Worm (Caenorhabditis elegans) whole organism, L1 larva: ENCODE data around the gene F54C9.7.

ENCODE experiments used
- C04F5.9 ChIP-seq: sonication (generic microtip); optimal IDR thresholded peaks from 2 replicates; lab custom pipeline; 2016; ENCODE audit warnings: missing genetic modification characterization, missing compliant biosample characterization
- C34B4.2 ChIP-seq: sonication (generic microtip); optimal IDR thresholded peaks from 2 replicates; lab custom pipeline; 2017; ENCODE audit warnings: mild to moderate bottlenecking, missing genetic modification characterization, missing compliant biosample characterization
- F16B12.6 ChIP-seq: fragments of 150-350 bp; optimal IDR thresholded peaks from 2 replicates; lab custom pipeline; 2014; ENCODE audit warnings: missing biosample characterization, missing genetic modification characterization
- Y116A8C.19 ChIP-seq: sonication (generic microtip); optimal IDR thresholded peaks from 2 replicates; lab custom pipeline; 2016; ENCODE audit warnings: missing compliant biosample characterization, missing genetic modification characterization, borderline replicate concordance
- aha-1 ChIP-seq: fragments of 150-350 bp; optimal IDR thresholded peaks from 2 replicates; lab custom pipeline; 2014; ENCODE audit warnings: missing biosample characterization, missing genetic modification characterization
- aly-2 ChIP-seq: fragments of 150-350 bp; optimal IDR thresholded peaks from 2 replicates; lab custom pipeline; 2014; ENCODE audit warnings: missing biosample characterization, missing genetic modification characterization
- ceh-63 ChIP-seq: fragments of 200-800 bp; sonication (Bioruptor generic); optimal IDR thresholded peaks from 2 replicates; lab custom pipeline; 2018; ENCODE audit warnings: mild to moderate bottlenecking, missing genetic modification characterization, missing compliant biosample characterization
- ceh-8 ChIP-seq: fragments of 200-800 bp; sonication (Bioruptor generic); optimal IDR thresholded peaks from 2 replicates; lab custom pipeline; 2018; ENCODE audit warnings: mild to moderate bottlenecking, missing genetic modification characterization, moderate library complexity, missing compliant biosample characterization
- ceh-82 ChIP-seq, 3 experiments: fragments of 150-350 bp in 1 of 3; sonication (generic microtip) in 2 of 3; optimal IDR thresholded peaks; 2 replicates each; lab custom pipeline; 2014 to 2017; ENCODE audit warnings: missing biosample characterization in 3 of 3, missing genetic modification characterization in 3 of 3
- ceh-88 ChIP-seq: fragments of 200-800 bp; sonication (Bioruptor generic); IDR thresholded peaks from 2 replicates; pipeline ENCODE4 v1.3.6; 2022; ENCODE audit warnings: missing genetic modification characterization, missing compliant biosample characterization
- egl-13 ChIP-seq: sonication (generic microtip); optimal IDR thresholded peaks from 2 replicates; lab custom pipeline; 2016; ENCODE audit warnings: missing genotype, missing genetic modification reagents, missing genetic modification characterization, missing compliant biosample characterization
- elt-2 ChIP-seq: sonication (generic microtip); optimal IDR thresholded peaks from 2 replicates; lab custom pipeline; 2016; ENCODE audit warnings: missing genetic modification characterization, mild to moderate bottlenecking, inconsistent platforms, missing compliant biosample characterization, missing genetic modification reagents
- elt-3 ChIP-seq, 6 experiments: fragments of 150-350 bp in 1 of 6; sonication (generic microtip); optimal IDR thresholded peaks; 2 replicates each; lab custom pipeline; 2017 to 2018; ENCODE audit warnings: missing biosample characterization in 6 of 6, missing genetic modification characterization in 6 of 6, inconsistent platforms in 1 of 6
- ets-5 ChIP-seq: fragments of 200-800 bp; sonication (Bioruptor generic); IDR thresholded peaks from 2 replicates; pipeline ENCODE4 v1.3.6; 2022; ENCODE audit warnings: missing genetic modification characterization, missing compliant biosample characterization
- fkh-10 ChIP-seq: sonication (generic microtip); optimal IDR thresholded peaks from 2 replicates; lab custom pipeline; 2017; ENCODE audit warnings: missing biosample characterization, missing genetic modification reagents, missing genetic modification characterization
- fos-1 ChIP-seq: fragments of 150-350 bp; optimal IDR thresholded peaks from 2 replicates; lab custom pipeline; 2014; ENCODE audit warnings: missing biosample characterization, missing genetic modification characterization
- grh-1 ChIP-seq: fragments of 200-800 bp; sonication (Bioruptor generic); IDR thresholded peaks from 2 replicates; pipeline ENCODE4 v1.3.6; 2022; ENCODE audit warnings: missing genetic modification reagents, missing genetic modification characterization, missing compliant biosample characterization
- hpl-2 ChIP-seq: fragments of 150-350 bp; optimal IDR thresholded peaks from 2 replicates; lab custom pipeline; 2014; ENCODE audit warnings: missing biosample characterization, missing genetic modification reagents, missing genetic modification characterization
- irx-1 ChIP-seq: sonication (generic microtip); optimal IDR thresholded peaks from 2 replicates; lab custom pipeline; 2016; ENCODE audit warnings: missing genetic modification characterization, missing compliant biosample characterization
- isw-1 ChIP-seq: fragments of 200-800 bp; sonication (Bioruptor generic); IDR thresholded peaks from 2 replicates; pipeline ENCODE4 v1.3.6; 2022; ENCODE audit warnings: missing genetic modification characterization, missing compliant biosample characterization
- lin-13 ChIP-seq: fragments of 150-350 bp; optimal IDR thresholded peaks from 2 replicates; lab custom pipeline; 2014; ENCODE audit warnings: missing biosample characterization, missing genetic modification reagents, missing genetic modification characterization
- lin-14 ChIP-seq: fragments of 200-800 bp; sonication (Bioruptor generic); optimal IDR thresholded peaks from 2 replicates; lab custom pipeline; 2018; ENCODE audit warnings: mild to moderate bottlenecking, missing genetic modification characterization, moderate library complexity, missing compliant biosample characterization
- lin-15B ChIP-seq: fragments of 150-350 bp; sonication (generic microtip); optimal IDR thresholded peaks from 3 replicates; lab custom pipeline; 2014; ENCODE audit warnings: missing biosample characterization, missing genetic modification characterization
- lin-39 ChIP-seq: fragments of 150-350 bp; optimal IDR thresholded peaks from 2 replicates; lab custom pipeline; 2014; ENCODE audit warnings: missing biosample characterization, missing genetic modification reagents, missing genetic modification characterization
- lir-3 ChIP-seq: sonication (generic microtip); optimal IDR thresholded peaks from 2 replicates; lab custom pipeline; 2016; ENCODE audit warnings: mild to moderate bottlenecking, missing genetic modification characterization, moderate library complexity, missing compliant biosample characterization; ENCODE audit not compliant: poor library complexity
- mab-9 ChIP-seq: fragments of 200-800 bp; sonication (Bioruptor generic); IDR thresholded peaks from 2 replicates; pipeline ENCODE4 v1.3.6; 2022; ENCODE audit warnings: missing genetic modification reagents, missing genetic modification characterization, missing compliant biosample characterization
- mdl-1 ChIP-seq, 2 experiments: fragments of 150-350 bp; optimal IDR thresholded peaks; 2 replicates each; lab custom pipeline; 2014 to 2017; ENCODE audit warnings: missing biosample characterization in 2 of 2, missing genetic modification characterization in 2 of 2, inconsistent platforms in 1 of 2
- mep-1 ChIP-seq: fragments of 150-350 bp; optimal IDR thresholded peaks from 2 replicates; lab custom pipeline; 2014; ENCODE audit warnings: missing biosample characterization, missing genetic modification characterization
- nhr-12 ChIP-seq: sonication (generic microtip); optimal IDR thresholded peaks from 2 replicates; lab custom pipeline; 2017; ENCODE audit warnings: missing biosample characterization, missing genetic modification characterization
- nhr-19 ChIP-seq: fragments of 200-800 bp; sonication (Bioruptor generic); conservative IDR thresholded peaks from 2 replicates; pipeline ENCODE4 v1.3.6; 2022; ENCODE audit warnings: missing genetic modification characterization, missing compliant biosample characterization
- nhr-237 ChIP-seq: fragments of 150-350 bp; optimal IDR thresholded peaks from 2 replicates; lab custom pipeline; 2014; ENCODE audit warnings: missing biosample characterization, missing genetic modification characterization
- nhr-85 ChIP-seq: sonication (generic microtip); peaks from one replicate; lab custom pipeline; 2016; ENCODE audit warnings: missing genetic modification characterization, inconsistent platforms, missing compliant biosample characterization
- pax-3 ChIP-seq: fragments of 200-800 bp; sonication (Bioruptor generic); optimal IDR thresholded peaks from 2 replicates; lab custom pipeline; 2018; ENCODE audit warnings: mild to moderate bottlenecking, missing genetic modification characterization, moderate library complexity, missing compliant biosample characterization
- pqm-1 ChIP-seq: sonication (generic microtip); optimal IDR thresholded peaks from 3 replicates; lab custom pipeline; 2017; ENCODE audit warnings: missing biosample characterization, missing genetic modification characterization
- sup-37 ChIP-seq: fragments of 200-800 bp; sonication (Bioruptor generic); optimal IDR thresholded peaks from 2 replicates; lab custom pipeline; 2018; ENCODE audit warnings: mild to moderate bottlenecking, missing genetic modification characterization, missing compliant biosample characterization
- swsn-7 ChIP-seq: sonication (generic microtip); optimal IDR thresholded peaks from 2 replicates; lab custom pipeline; 2016; ENCODE audit warnings: missing genetic modification characterization, missing compliant biosample characterization
- tbx-2 ChIP-seq: sonication (generic microtip); optimal IDR thresholded peaks from 2 replicates; lab custom pipeline; 2016; ENCODE audit warnings: missing genetic modification characterization, missing compliant biosample characterization
- unc-130 ChIP-seq: fragments of 150-350 bp; optimal IDR thresholded peaks from 2 replicates; lab custom pipeline; 2017; ENCODE audit warnings: missing biosample characterization, missing genetic modification characterization, inconsistent platforms
- unc-30 ChIP-seq: sonication (generic microtip); optimal IDR thresholded peaks from 2 replicates; lab custom pipeline; 2017; ENCODE audit warnings: missing biosample characterization, missing genetic modification characterization
- unc-62 ChIP-seq: fragments of 150-350 bp; optimal IDR thresholded peaks from 2 replicates; lab custom pipeline; 2014; ENCODE audit warnings: missing biosample characterization, missing genetic modification reagents, missing genetic modification characterization
- unc-86 ChIP-seq: sonication (generic microtip); optimal IDR thresholded peaks from 2 replicates; lab custom pipeline; 2016; ENCODE audit warnings: missing genetic modification characterization, missing compliant biosample characterization
- vab-15 ChIP-seq: sonication (generic microtip); optimal IDR thresholded peaks from 2 replicates; lab custom pipeline; 2017; ENCODE audit warnings: missing genotype, mild to moderate bottlenecking, missing genetic modification characterization, missing compliant biosample characterization
- zag-1 ChIP-seq: fragments of 150-350 bp; optimal IDR thresholded peaks from 2 replicates; lab custom pipeline; 2014; ENCODE audit warnings: missing biosample characterization, missing genetic modification characterization
- zip-4 ChIP-seq: fragments of 200-800 bp; sonication (Bioruptor generic); optimal IDR thresholded peaks from 2 replicates; lab custom pipeline; 2018; ENCODE audit warnings: mild to moderate bottlenecking, missing genetic modification characterization, moderate library complexity, missing compliant biosample characterization
- ztf-11 ChIP-seq, 2 experiments: sonication (generic microtip); optimal IDR thresholded peaks; 2 replicates each; lab custom pipeline; 2016 to 2017; ENCODE audit warnings: missing genetic modification characterization in 2 of 2, missing biosample characterization in 1 of 2, missing compliant biosample characterization in 1 of 2

The F54C9.7 gene

DNA sequence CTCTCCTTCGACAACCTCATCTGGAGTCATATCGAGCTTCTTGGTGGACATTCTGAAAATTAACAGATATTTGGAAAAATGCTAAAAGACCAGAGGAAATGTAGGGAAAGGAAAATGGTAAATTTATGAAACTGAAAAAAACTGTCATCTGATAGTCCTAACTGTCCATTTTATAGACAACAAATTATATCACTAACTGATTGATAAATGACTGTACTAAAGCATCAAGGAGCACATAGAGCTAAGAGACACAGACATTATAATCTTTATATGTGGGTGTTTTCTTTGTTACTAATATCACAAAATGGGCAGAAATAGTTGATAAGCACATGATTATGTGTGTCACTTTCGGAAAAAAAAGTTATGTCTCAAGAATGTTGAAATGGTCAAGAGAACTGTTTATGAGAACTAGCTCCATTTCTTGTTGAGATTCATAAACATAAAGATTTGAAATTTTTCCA lies 6.3 kb upstream of the F54C9.7 start, which contains the start of gene F54C9.3 (continued):
- TF ChIP-seq lin-14 = no peak
- no peak for TF ChIP-seq hpl-2 (GFP tag; lab: Kevin White, UChicago)
- TF ChIP-seq vab-15 (tag; lab: Kevin White, UChicago) = no peak
- TF ChIP-seq nhr-12 (tag; lab: Kevin White, UChicago) = no peak
- no peak for TF ChIP-seq ztf-11 (tag; optimal IDR thresholded peaks at IDR 0.05; lab: Kevin White, UChicago)
- TF ChIP-seq ceh-63 = no peak

DNA sequence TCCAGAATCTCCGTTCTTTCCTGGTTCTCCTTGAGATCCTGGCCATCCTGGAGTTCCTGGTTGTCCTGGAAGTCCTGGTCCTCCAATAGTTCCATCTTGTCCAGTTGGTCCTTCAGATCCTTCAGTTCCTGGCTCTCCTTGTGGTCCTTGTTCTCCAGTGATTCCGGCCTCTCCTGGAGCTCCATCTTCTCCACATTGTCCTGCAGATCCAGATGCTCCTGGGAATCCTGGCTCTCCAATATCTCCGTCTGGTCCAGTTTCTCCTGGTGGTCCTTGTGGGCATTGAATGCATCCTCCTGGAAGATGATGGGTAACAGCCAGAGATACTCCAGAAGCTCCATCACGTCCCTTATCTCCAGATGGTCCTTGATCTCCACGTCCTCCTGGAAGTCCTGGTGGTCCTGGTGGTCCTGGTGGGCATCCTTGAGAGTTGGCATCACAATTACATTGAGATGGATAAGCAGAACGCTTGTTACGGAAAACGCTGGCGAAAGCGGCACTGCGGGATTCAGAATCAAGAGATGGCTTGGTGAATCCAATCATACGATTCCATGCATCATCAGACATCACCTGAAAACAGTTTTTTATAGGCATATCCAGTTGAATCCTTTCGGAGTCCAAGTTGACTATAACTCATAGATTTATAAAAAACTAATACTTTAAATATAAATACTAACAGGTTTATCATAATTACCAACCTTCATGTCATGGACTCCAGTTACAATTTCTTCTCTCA lies 4.7 kb upstream of the F54C9.7 start:
- TF ChIP-seq swsn-7 (no peak), pax-3 (tag; lab: Kevin White, UChicago) (no peak), zip-4 (GFP tag; lab: Kevin White, UChicago) (no peak), Y116A8C.19 (no peak), lir-3 (no peak), grh-1 (no peak), mab-9 (GFP tag; lab: Robert Waterston, UW) (no peak), mdl-1 (tag; optimal IDR thresholded peaks at IDR 0.05; lab: Kevin White, UChicago) (no peak), unc-30 (tag; lab: Kevin White, UChicago) (no peak), ets-5 (GFP tag; lab: Robert Waterston, UW) (no peak), unc-62 (no peak), irx-1 (tag; lab: Kevin White, UChicago) (no peak), egl-13 (tag; lab: Kevin White, UChicago) (no peak), fos-1 (no peak), sup-37 (GFP tag; lab: Kevin White, UChicago) (no peak)
- TF ChIP-seq, all 84 proteins: peak for 0

DNA sequence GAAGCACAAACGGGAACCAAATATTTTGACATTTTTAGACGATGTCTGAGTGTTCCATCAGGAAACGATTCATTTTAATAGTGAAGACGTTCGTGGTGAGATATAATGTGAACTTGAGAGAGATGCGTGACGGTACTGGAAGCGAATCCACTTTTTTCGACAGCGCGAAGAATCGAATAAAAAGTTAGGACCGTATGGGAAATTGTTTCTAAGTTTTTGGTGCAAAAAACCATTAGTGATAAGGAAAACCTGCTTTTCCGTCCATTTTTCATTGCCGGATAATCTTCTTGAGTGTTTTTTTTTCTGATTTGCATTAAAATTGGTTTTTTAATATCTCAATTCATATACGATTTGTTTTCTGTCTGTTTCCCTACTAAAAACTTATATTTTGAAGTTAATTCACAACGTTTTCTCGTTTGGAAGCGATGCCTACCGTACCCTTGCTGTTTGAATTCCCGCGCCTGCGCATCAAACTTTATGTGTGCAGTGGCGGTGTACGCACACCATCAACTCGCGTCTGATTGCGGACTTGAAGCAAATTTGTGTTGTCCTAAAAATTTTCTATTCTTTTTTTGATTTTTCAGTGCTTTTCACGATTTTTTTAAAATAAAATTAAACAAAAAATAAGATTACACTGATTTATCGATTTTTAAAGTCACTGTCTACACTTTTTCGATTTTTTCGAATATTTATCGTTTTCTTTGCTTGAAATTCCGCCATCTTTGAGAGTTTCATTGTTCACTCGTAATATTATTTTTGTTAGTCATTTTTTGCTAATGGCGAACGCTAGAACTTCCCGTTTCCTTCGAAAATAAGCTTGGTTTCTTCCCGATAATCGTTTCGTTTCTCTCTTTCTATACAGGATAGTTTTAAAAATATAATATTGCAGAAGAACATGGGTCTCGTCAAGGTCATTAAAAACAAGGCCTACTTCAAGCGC lies 3.8 kb upstream of the F54C9.7 start, which contains the start of the genes col-38 and rpl-5:
col-38 (minus strand) TSS at position 51 of the 940 bp plus-strand sequence.
rpl-5 (plus strand) TSS at position 890 of the 940 bp plus-strand sequence.
- TF ChIP-seq nhr-19 (GFP tag; lab: Robert Waterston, UW) (peak; percentile 88), isw-1 (GFP tag; lab: Robert Waterston, UW) (peak; percentile 96), mab-9 (GFP tag; lab: Robert Waterston, UW) (peak; percentile 52; the same call in 1 of the 2 replicates), ets-5 (GFP tag; lab: Robert Waterston, UW) (no peak), lin-15B (peak; percentile 94), hpl-2 (GFP tag; lab: Kevin White, UChicago) (peak; percentile 45), ceh-8 (GFP tag; lab: Kevin White, UChicago) (peak; percentile 60), ceh-88 (GFP tag; lab: Robert Waterston, UW) (peak; percentile 79), lin-39 (peak; percentile 47), aly-2 (peak; percentile 30), lin-13 (GFP tag; lab: Kevin White, UChicago) (peak; percentile 87), swsn-7 (peak; percentile 90), unc-130 (tag; lab: Kevin White, UChicago) (peak; percentile 96), tbx-2 (tag; lab: Kevin White, UChicago) (peak; percentile 91), zip-4 (GFP tag; lab: Kevin White, UChicago) (peak; percentile 47), F16B12.6 (tag; lab: Kevin White, UChicago) (peak; percentile 98), fkh-10 (peak; percentile 72), nhr-237 (peak; percentile 78), C34B4.2 (tag; lab: Kevin White, UChicago) (no peak), nhr-85 (tag; lab: Kevin White, UChicago) (peak; percentile 91), elt-3 (tag; optimal IDR thresholded peaks at IDR 0.05; lab: Kevin White, UChicago) (peak in 4 of 6 experiments; percentile 11 to 91 (median 82)), mep-1 (tag; lab: Kevin White, UChicago) (peak; percentile 98), ztf-11 (tag; optimal IDR thresholded peaks at IDR 0.05; lab: Kevin White, UChicago) (peak in 1 of 2 experiments; percentile 56), aha-1 (tag; lab: Kevin White, UChicago) (peak; percentile 59), Y116A8C.19 (no peak), elt-2 (tag; lab: Kevin White, UChicago) (peak; percentile 66), pqm-1 (tag; lab: Kevin White, UChicago) (no peak), C04F5.9 (tag; lab: Kevin White, UChicago) (peak; percentile 85), ceh-82 (tag; optimal IDR thresholded peaks at IDR 0.05; lab: Kevin White, UChicago) (peak; percentile 73 to 96 (median 77)), zag-1 (tag; lab: Kevin White, UChicago) (no peak), unc-86 (peak; percentile 79)
